Worm (Caenorhabditis elegans): ENCODE data around the gene maph-9.

DNA sequence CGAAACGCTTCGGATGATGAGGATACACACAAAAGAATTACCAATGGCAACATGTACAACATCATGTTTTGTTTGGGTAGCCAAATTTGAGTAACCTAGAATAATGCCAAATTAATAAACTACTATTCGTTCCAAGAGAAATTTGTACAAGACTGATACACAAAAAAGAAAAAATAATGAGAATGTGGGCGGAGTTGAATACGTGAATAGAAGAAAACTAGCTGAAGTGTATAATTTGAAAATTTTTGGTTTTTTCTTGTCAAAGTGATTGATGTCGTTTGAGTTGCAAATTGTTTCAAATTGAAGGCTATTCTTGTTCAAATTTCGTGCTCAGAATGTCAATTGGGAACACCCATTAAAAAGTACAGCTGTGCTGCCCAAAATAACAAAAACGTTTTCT is 35.3 kb downstream of the maph-9 start, which contains the start of gene R13A1.5:
- TF ChIP-seq nhr-76 (tag; optimal IDR thresholded peaks at IDR 0.05), result no peak
- no peak for TF ChIP-seq nhr-237 (tag; optimal IDR thresholded peaks at IDR 0.05)
- no peak for TF ChIP-seq lsy-2 (tag; optimal IDR thresholded peaks at IDR 0.05)
- no peak for TF ChIP-seq nhr-10 (tag; optimal IDR thresholded peaks at IDR 0.05)
- no peak for TF ChIP-seq Y48G9A.11 (GFP tag; IDR thresholded peaks at IDR 0.05)
- TF ChIP-seq lin-15B (tag; optimal IDR thresholded peaks at IDR 0.05), result no peak
- no peak for TF ChIP-seq mes-2 (tag; optimal IDR thresholded peaks at IDR 0.05; ENCODE audit: poor library complexity, severe bottlenecking)
- no peak for TF ChIP-seq nhr-28 (tag; optimal IDR thresholded peaks at IDR 0.05)
- TF ChIP-seq pqm-1 (tag; optimal IDR thresholded peaks at IDR 0.05), result no peak
- TF ChIP-seq lin-13 (GFP tag; optimal IDR thresholded peaks at IDR 0.05), result no peak
- TF ChIP-seq dmd-9 (GFP tag; IDR thresholded peaks at IDR 0.05), result no peak
- no peak for TF ChIP-seq unc-39 (tag; optimal IDR thresholded peaks at IDR 0.05)
- TF ChIP-seq ama-1 (optimal IDR thresholded peaks at IDR 0.05), result no peak
